Fruit fly (Drosophila melanogaster) whole organism, embryonic: ENCODE results near the gene Ppat-Dpck.
A peak's percentile ranks its signal among the peaks of the same experiment; 100 is the strongest.

ENCODE experiments used
- CG10366 ChIP-seq: fragments of 200-800 bp; sonication (Bioruptor generic); IDR thresholded peaks from 2 replicates; pipeline ENCODE4 v1.3.6; 2022; ENCODE audit warnings: missing biosample characterization, missing genetic modification characterization
- CG10565 ChIP-seq: fragments of 200-800 bp; sonication (Bioruptor generic); optimal IDR thresholded peaks from 3 replicates; lab custom pipeline; 2016; ENCODE audit warnings: missing biosample characterization, mild to moderate bottlenecking, missing genetic modification characterization
- CG11085 ChIP-seq: fragments of 200-800 bp; sonication (Bioruptor generic); IDR thresholded peaks from 2 replicates; pipeline ENCODE4 v1.3.6; 2022; ENCODE audit warnings: missing biosample characterization, missing genetic modification characterization
- CG12942 ChIP-seq: fragments of 200-800 bp; sonication (Bioruptor generic); optimal IDR thresholded peaks from 3 replicates; lab custom pipeline; 2016; ENCODE audit warnings: missing biosample characterization, missing genetic modification characterization
- CG13424 ChIP-seq: fragments of 200-800 bp; sonication (Bioruptor generic); optimal IDR thresholded peaks from 2 replicates; lab custom pipeline; 2019; ENCODE audit warnings: missing biosample characterization, mild to moderate bottlenecking, missing genetic modification characterization, moderate library complexity
- CG14860 ChIP-seq: fragments of 200-800 bp; sonication (Bioruptor generic); IDR thresholded peaks from 3 replicates; pipeline ENCODE4 v1.3.6; 2022; ENCODE audit warnings: missing biosample characterization, missing genetic modification characterization; ENCODE audit not compliant: partially characterized antibody
- CG15479 ChIP-seq: fragments of 200-800 bp; sonication (Bioruptor generic); optimal IDR thresholded peaks from 3 replicates; lab custom pipeline; 2019; ENCODE audit warnings: missing biosample characterization, mild to moderate bottlenecking, missing genetic modification characterization, moderate library complexity
- CG17568 ChIP-seq: fragments of 200-800 bp; sonication (Bioruptor generic); optimal IDR thresholded peaks from 2 replicates; lab custom pipeline; 2018; ENCODE audit warnings: missing biosample characterization, mild to moderate bottlenecking, missing genetic modification characterization, moderate library complexity
- CG17802 ChIP-seq: fragments of 200-800 bp; sonication (Bioruptor generic); optimal IDR thresholded peaks from 2 replicates; lab custom pipeline; 2018; ENCODE audit warnings: missing biosample characterization, mild to moderate bottlenecking, missing genetic modification characterization, moderate library complexity
- CG1832 ChIP-seq: fragments of 200-800 bp; sonication (Bioruptor generic); optimal IDR thresholded peaks from 2 replicates; lab custom pipeline; 2017; ENCODE audit warnings: missing biosample characterization, mild to moderate bottlenecking, missing genetic modification characterization, inconsistent platforms
- CG2129 ChIP-seq: fragments of 200-800 bp; sonication (Bioruptor generic); IDR thresholded peaks from 2 replicates; pipeline ENCODE4 v1.3.6; 2022; ENCODE audit warnings: missing biosample characterization, missing genetic modification characterization; ENCODE audit not compliant: partially characterized antibody
- CG2889 ChIP-seq: fragments of 200-800 bp; sonication (Bioruptor generic); IDR thresholded peaks from 3 replicates; pipeline ENCODE4 v1.3.6; 2022; ENCODE audit warnings: missing biosample characterization, missing genetic modification characterization
- CG43689 ChIP-seq: fragments of 200-800 bp; sonication (Bioruptor generic); IDR thresholded peaks from 2 replicates; pipeline ENCODE4 v1.3.6; 2022; ENCODE audit warnings: missing biosample characterization, missing genetic modification characterization
- CG7357 ChIP-seq: fragments of 200-800 bp; sonication (Bioruptor generic); IDR thresholded peaks from 3 replicates; pipeline ENCODE4 v1.3.6; 2022; ENCODE audit warnings: missing biosample characterization, missing genetic modification characterization
- CG7556 ChIP-seq: fragments of 200-800 bp; sonication (Bioruptor generic); optimal IDR thresholded peaks from 2 replicates; lab custom pipeline; 2017; ENCODE audit warnings: missing biosample characterization, mild to moderate bottlenecking, missing genetic modification characterization
- CG7928 ChIP-seq: fragments of 200-800 bp; sonication (Bioruptor generic); optimal IDR thresholded peaks from 2 replicates; lab custom pipeline; 2017; ENCODE audit warnings: missing biosample characterization, mild to moderate bottlenecking, missing genetic modification characterization
- CG8924 ChIP-seq: fragments of 200-800 bp; optimal IDR thresholded peaks from 3 replicates; lab custom pipeline; 2019; ENCODE audit warnings: missing biosample characterization, mild to moderate bottlenecking, missing genetic modification characterization, moderate library complexity
- CG9437 ChIP-seq: fragments of 200-800 bp; sonication (Bioruptor generic); optimal IDR thresholded peaks from 2 replicates; lab custom pipeline; 2018; ENCODE audit warnings: missing biosample characterization, mild to moderate bottlenecking, missing genetic modification characterization
- CG9932 ChIP-seq: fragments of 200-800 bp; sonication (Bioruptor generic); IDR thresholded peaks from 2 replicates; pipeline ENCODE4 v1.3.6; 2022; ENCODE audit warnings: missing biosample characterization, missing genetic modification characterization
- CoRest ChIP-seq: fragments of 200-800 bp; sonication (Bioruptor generic); optimal IDR thresholded peaks from 3 replicates; lab custom pipeline; 2018; ENCODE audit warnings: missing biosample characterization, mild to moderate bottlenecking, missing genetic modification characterization, moderate library complexity
- Dbx ChIP-seq: fragments of 200-800 bp; sonication (Bioruptor generic); IDR thresholded peaks from 3 replicates; pipeline ENCODE4 v1.3.6; 2022; ENCODE audit warnings: missing biosample characterization, missing genetic modification characterization
- Elba2 ChIP-seq: fragments of 200-800 bp; sonication (Bioruptor generic); optimal IDR thresholded peaks from 3 replicates; lab custom pipeline; 2016; ENCODE audit warnings: missing biosample characterization, missing genetic modification characterization
- HLHmδ ChIP-seq: fragments of 200-800 bp; sonication (Bioruptor generic); optimal IDR thresholded peaks from 2 replicates; lab custom pipeline; 2018; ENCODE audit warnings: missing biosample characterization, mild to moderate bottlenecking, missing genetic modification characterization, moderate library complexity
- Hey ChIP-seq: fragments of 200-800 bp; sonication (Bioruptor generic); optimal IDR thresholded peaks from 3 replicates; lab custom pipeline; 2018; ENCODE audit warnings: missing biosample characterization, mild to moderate bottlenecking, missing genetic modification characterization
- HmgD ChIP-seq: fragments of 200-800 bp; sonication (Bioruptor generic); optimal IDR thresholded peaks from 3 replicates; lab custom pipeline; 2016; ENCODE audit warnings: missing biosample characterization, missing genetic modification characterization
- Hr39 ChIP-seq: fragments of >200 bp; optimal IDR thresholded peaks from 2 replicates; lab custom pipeline; 2017
- Nf-YA ChIP-seq: fragments of 200-800 bp; sonication (Bioruptor generic); IDR thresholded peaks from 2 replicates; pipeline ENCODE4 v1.3.6; 2022; ENCODE audit warnings: missing biosample characterization, missing genetic modification characterization
- Pdp1 ChIP-seq, 2 experiments: fragments of 200-800 bp; sonication (Bioruptor generic); optimal IDR thresholded peaks; 3 replicates each; lab custom pipeline; 2016; ENCODE audit warnings: missing biosample characterization in 2 of 2, missing genetic modification characterization in 2 of 2, mild to moderate bottlenecking in 1 of 2, moderate library complexity in 1 of 2
- Scr ChIP-seq: fragments of 200-800 bp; sonication (Bioruptor generic); IDR thresholded peaks from 2 replicates; pipeline ENCODE4 v1.3.6; 2022; ENCODE audit warnings: missing biosample characterization, missing genetic modification characterization; ENCODE audit not compliant: partially characterized antibody
- Sin3A ChIP-seq: fragments of >200 bp; optimal IDR thresholded peaks from 2 replicates; lab custom pipeline; 2018
- Sry-δ ChIP-seq: fragments of 200-800 bp; sonication (Bioruptor generic); optimal IDR thresholded peaks from 2 replicates; lab custom pipeline; 2016; ENCODE audit warnings: missing biosample characterization, missing genetic modification characterization
- Xbp1 ChIP-seq: fragments of 200-800 bp; sonication (Bioruptor generic); optimal IDR thresholded peaks from 3 replicates; lab custom pipeline; 2016; ENCODE audit warnings: missing biosample characterization, mild to moderate bottlenecking, missing genetic modification characterization
- ap ChIP-seq: fragments of 200-800 bp; sonication (Bioruptor generic); IDR thresholded peaks from 2 replicates; pipeline ENCODE4 v1.3.6; 2022; ENCODE audit warnings: missing biosample characterization, missing genetic modification characterization
- az2 ChIP-seq: fragments of 200-800 bp; sonication (Bioruptor generic); optimal IDR thresholded peaks from 3 replicates; lab custom pipeline; 2016; ENCODE audit warnings: missing biosample characterization, missing genetic modification characterization
- cg ChIP-seq: fragments of 200-800 bp; sonication (Bioruptor generic); optimal IDR thresholded peaks from 3 replicates; lab custom pipeline; 2019; ENCODE audit warnings: missing biosample characterization, mild to moderate bottlenecking, missing genetic modification characterization, moderate library complexity
- dm ChIP-seq: fragments of 200-800 bp; sonication (Bioruptor generic); optimal IDR thresholded peaks from 3 replicates; lab custom pipeline; 2016; ENCODE audit warnings: missing biosample characterization, missing genetic modification characterization
- fd102C ChIP-seq: fragments of 200-800 bp; sonication (Bioruptor generic); optimal IDR thresholded peaks from 2 replicates; lab custom pipeline; 2018; ENCODE audit warnings: missing biosample characterization, mild to moderate bottlenecking, missing genetic modification characterization, moderate library complexity
- gsb-n ChIP-seq: fragments of 200-800 bp; sonication (Bioruptor generic); optimal IDR thresholded peaks from 3 replicates; lab custom pipeline; 2018; ENCODE audit warnings: missing biosample characterization, mild to moderate bottlenecking, missing genetic modification characterization
- gt ChIP-seq: fragments of 200-800 bp; sonication (Bioruptor generic); IDR thresholded peaks from 2 replicates; pipeline ENCODE4 v1.3.6; 2022; ENCODE audit warnings: missing biosample characterization, missing genetic modification characterization
- jigr1 ChIP-seq: fragments of 200-800 bp; sonication (Bioruptor generic); IDR thresholded peaks from 3 replicates; pipeline ENCODE4 v1.3.6; 2022; ENCODE audit warnings: missing biosample characterization, missing genetic modification characterization
- kni ChIP-seq: fragments of 200-800 bp; sonication (Bioruptor generic); optimal IDR thresholded peaks from 3 replicates; lab custom pipeline; 2017; ENCODE audit warnings: mild to moderate bottlenecking, missing biosample characterization, missing genetic modification reagents, missing genetic modification characterization
- mirr ChIP-seq: fragments of 200-800 bp; sonication (Bioruptor generic); optimal IDR thresholded peaks from 3 replicates; lab custom pipeline; 2018; ENCODE audit warnings: missing biosample characterization, mild to moderate bottlenecking, missing genetic modification characterization
- nmo ChIP-seq: fragments of 200-800 bp; sonication (Bioruptor generic); optimal IDR thresholded peaks from 2 replicates; lab custom pipeline; 2018; ENCODE audit warnings: missing biosample characterization, mild to moderate bottlenecking, missing genetic modification characterization, moderate library complexity
- pfk ChIP-seq: fragments of 200-800 bp; sonication (Bioruptor generic); optimal IDR thresholded peaks from 2 replicates; lab custom pipeline; 2018; ENCODE audit warnings: missing biosample characterization, mild to moderate bottlenecking, missing genetic modification characterization, moderate library complexity
- repo ChIP-seq: fragments of 200-800 bp; sonication (Bioruptor generic); optimal IDR thresholded peaks from 2 replicates; lab custom pipeline; 2016; ENCODE audit warnings: missing biosample characterization, missing genetic modification characterization
- slou ChIP-seq: fragments of 200-800 bp; sonication (Bioruptor generic); optimal IDR thresholded peaks from 3 replicates; lab custom pipeline; 2016; ENCODE audit warnings: missing biosample characterization, missing genetic modification characterization
- sug ChIP-seq: fragments of 200-800 bp; optimal IDR thresholded peaks from 2 replicates; lab custom pipeline; 2019; ENCODE audit warnings: missing biosample characterization, mild to moderate bottlenecking, missing genetic modification characterization, moderate library complexity
- trh ChIP-seq: fragments of 200-800 bp; sonication (Bioruptor generic); optimal IDR thresholded peaks from 2 replicates; lab custom pipeline; 2016; ENCODE audit warnings: missing biosample characterization, missing genetic modification characterization
- ttk ChIP-seq: fragments of 200-800 bp; sonication (Bioruptor generic); IDR thresholded peaks from 2 replicates; pipeline ENCODE4 v2.1.2; 2022; ENCODE audit warnings: missing biosample characterization, missing genetic modification characterization
- vvl ChIP-seq: fragments of 200-800 bp; sonication (Bioruptor generic); IDR thresholded peaks from 2 replicates; pipeline ENCODE4 v1.3.6; 2022; ENCODE audit warnings: missing biosample characterization, missing genetic modification characterization

Gene Ppat-Dpck

DNA sequence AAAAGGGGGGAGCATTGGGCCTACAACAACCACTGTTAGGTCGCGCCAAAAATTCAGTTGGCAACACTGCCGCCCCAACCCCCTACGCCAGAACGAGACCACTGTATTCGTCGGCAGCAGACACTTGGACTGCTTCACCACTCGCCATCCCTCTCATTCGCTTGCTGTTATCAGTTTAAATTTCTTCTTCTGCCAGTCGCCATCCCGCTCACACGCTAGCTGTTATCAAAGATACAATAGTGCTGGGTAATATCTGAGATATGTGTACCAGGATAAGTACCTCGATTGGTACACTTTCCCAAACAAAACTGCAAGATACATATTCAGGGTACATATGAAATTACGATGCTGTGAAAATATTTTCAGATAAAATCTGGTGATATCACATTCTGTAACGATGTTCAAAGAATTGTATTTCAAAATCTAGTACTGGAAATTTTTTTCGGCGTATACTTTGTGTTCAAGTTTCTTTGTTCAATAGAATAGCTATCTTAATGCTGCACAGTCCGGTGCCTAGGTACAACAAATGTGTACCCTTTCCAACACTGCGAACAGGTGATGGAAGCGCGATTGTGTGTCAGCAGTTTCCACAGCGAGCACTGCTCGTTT lies 2.3 kb upstream of the Ppat-Dpck start (continued):
- TF ChIP-seq CG14860 (GFP tag; lab: Robert Waterston, UW): no peak
- TF ChIP-seq CG12942: peak; percentile 59
- peak; percentile 80 for TF ChIP-seq Xbp1 (GFP tag; lab: Kevin White, UChicago)
- TF ChIP-seq sug: peak; percentile 87
- TF ChIP-seq CG7556 (GFP tag; lab: Kevin White, UChicago): peak; percentile 90
- peak; percentile 88 for TF ChIP-seq CG8924 (tag; lab: Kevin White, UChicago)
- peak; percentile 46; the same call in 1 of the 3 replicates for TF ChIP-seq CG2889 (GFP tag; lab: Robert Waterston, UW)
- peak; percentile 28 for TF ChIP-seq pfk
- TF ChIP-seq CG11085 (GFP tag; lab: Robert Waterston, UW): no peak
- no peak for TF ChIP-seq gsb-n
- TF ChIP-seq CG17802 (tag; lab: Kevin White, UChicago): peak; percentile 31
- TF ChIP-seq HmgD: peak; percentile 85
- peak; percentile 80 for TF ChIP-seq CG9437 (GFP tag; lab: Kevin White, UChicago)
- peak; percentile 63 for TF ChIP-seq Sry-δ (GFP tag; lab: Kevin White, UChicago)
- TF ChIP-seq CoRest (tag; lab: Kevin White, UChicago): peak; percentile 92
- TF ChIP-seq ap (GFP tag; lab: Robert Waterston, UW): peak; percentile 48; the same call in 1 of the 2 replicates
- TF ChIP-seq gt (GFP tag; lab: Robert Waterston, UW): no peak
- no peak for TF ChIP-seq cg (GFP tag; lab: Kevin White, UChicago)
- TF ChIP-seq repo (GFP tag; lab: Kevin White, UChicago): peak; percentile 64
- TF ChIP-seq Hey (tag; lab: Kevin White, UChicago): peak; percentile 22
- peak; percentile 71 for TF ChIP-seq HLHmδ
- peak; percentile 88 for TF ChIP-seq mirr (GFP tag; lab: Kevin White, UChicago)
- peak; percentile 87 for TF ChIP-seq slou
- peak; percentile 57; the same call in 1 of the 2 replicates for TF ChIP-seq CG10366 (GFP tag; lab: Robert Waterston, UW)
- TF ChIP-seq az2 (GFP tag; lab: Kevin White, UChicago): peak; percentile 84
- no peak for TF ChIP-seq CG17568 (GFP tag; lab: Kevin White, UChicago)
- no peak for TF ChIP-seq trh (GFP tag; lab: Kevin White, UChicago)
- peak; percentile 0 for TF ChIP-seq fd102C
- peak; percentile 76 to 78 for TF ChIP-seq Pdp1 (GFP tag; optimal IDR thresholded peaks at IDR 0.05; lab: Kevin White, UChicago)
- TF ChIP-seq Dbx (GFP tag; lab: Robert Waterston, UW): peak; percentile 74; the same call in 2 of the 3 replicates
- no peak for TF ChIP-seq Sin3A (lab: Kevin White, UChicago)
- TF ChIP-seq dm (GFP tag; lab: Kevin White, UChicago): peak; percentile 64
- TF ChIP-seq ttk (GFP tag; lab: Robert Waterston, UW): peak; percentile 41; the same call in 1 of the 2 replicates
- TF ChIP-seq Elba2 (GFP tag; lab: Kevin White, UChicago): peak; percentile 10
- no peak for TF ChIP-seq Scr
- TF ChIP-seq CG1832 (GFP tag; lab: Kevin White, UChicago): peak; percentile 98
- TF ChIP-seq CG43689 (GFP tag; lab: Robert Waterston, UW): 0 out of 2 replicates have a peak, but pooled peaks have one; percentile 22
- TF ChIP-seq kni (GFP tag; lab: Kevin White, UChicago): peak; percentile 77
- 0 out of 2 replicates have a peak, but pooled peaks have one; percentile 10 for TF ChIP-seq Nf-YA (GFP tag; lab: Robert Waterston, UW)
- TF ChIP-seq nmo (GFP tag; lab: Kevin White, UChicago): peak; percentile 89
- peak; percentile 82 for TF ChIP-seq CG9932 (GFP tag; lab: Robert Waterston, UW)
- TF ChIP-seq CG15479 (GFP tag; lab: Kevin White, UChicago): no peak
- TF ChIP-seq CG2129 (GFP tag; lab: Robert Waterston, UW): no peak
- TF ChIP-seq jigr1: no peak
- peak; percentile 33; the same call in 1 of the 3 replicates for TF ChIP-seq CG7357 (GFP tag; lab: Robert Waterston, UW)
- TF ChIP-seq CG13424 (tag; lab: Kevin White, UChicago): peak; percentile 92
- peak; percentile 65 for TF ChIP-seq CG10565
- peak; percentile 59 for TF ChIP-seq CG7928 (GFP tag; lab: Kevin White, UChicago)
- TF ChIP-seq vvl (GFP tag; lab: Robert Waterston, UW): peak; percentile 59
- TF ChIP-seq Hr39 (lab: Kevin White, UChicago): no peak
